Worm (Caenorhabditis elegans): ENCODE results near the gene F18E3.11.

F18E3.11 gene

DNA sequence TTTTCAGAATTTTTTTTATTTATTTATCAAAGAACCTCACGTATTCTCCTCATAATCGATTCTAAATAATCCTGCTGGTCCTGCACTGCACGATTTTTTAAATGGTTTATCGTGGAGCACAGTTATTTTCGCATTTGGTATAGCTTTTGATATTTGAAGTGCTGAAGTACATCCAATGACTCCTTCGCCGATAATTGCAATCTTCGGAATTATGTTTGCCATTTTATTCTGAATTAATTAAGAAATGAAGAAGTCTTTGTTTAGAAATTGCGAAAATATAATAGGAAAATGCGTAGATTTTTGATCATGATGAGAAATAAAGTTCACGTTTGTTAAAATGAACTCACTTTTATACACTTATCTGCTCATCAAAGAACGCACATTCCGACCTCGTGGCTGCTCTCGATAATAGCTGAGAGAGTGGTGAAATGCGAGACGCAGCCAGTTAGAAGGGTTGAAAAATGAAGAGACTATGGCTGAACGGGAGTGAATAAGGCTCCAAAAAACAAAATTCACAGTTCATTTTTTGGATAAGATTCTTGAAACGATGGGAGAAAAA lies 21.6 kb downstream of the F18E3.11 start:
- no peak for TF ChIP-seq pha-4 (GFP tag; IDR thresholded peaks at IDR 0.05)
- TF ChIP-seq pha-4 (tag; optimal IDR thresholded peaks at IDR 0.05): peak; percentile 2
- no peak for TF ChIP-seq mdt-29 (GFP tag; IDR thresholded peaks at IDR 0.05)
- TF ChIP-seq mxl-3 (GFP tag; optimal IDR thresholded peaks at IDR 0.05): peak; percentile 63
- TF ChIP-seq ctbp-1 (GFP tag; IDR thresholded peaks at IDR 0.05): no peak
- TF ChIP-seq nhr-6 (tag; optimal IDR thresholded peaks at IDR 0.05): peak; percentile 28
- 0 out of 2 replicates have a peak, but pooled peaks have one; percentile 28 for TF ChIP-seq zfp-3 (GFP tag; conservative IDR thresholded peaks at IDR 0.05)
- peak; percentile 78 for TF ChIP-seq ama-1 (optimal IDR thresholded peaks at IDR 0.05)
- no peak for TF ChIP-seq lin-15B (tag; optimal IDR thresholded peaks at IDR 0.05)
- TF ChIP-seq duxl-1 (tag; optimal IDR thresholded peaks at IDR 0.05; ENCODE audit: poor library complexity): peak; percentile 23
- peak; percentile 50; the same call in 1 of the 2 replicates for TF ChIP-seq ceh-20 (GFP tag; IDR thresholded peaks at IDR 0.05)
- TF ChIP-seq nhr-77 (tag; optimal IDR thresholded peaks at IDR 0.05): peak; percentile 52
- TF ChIP-seq mdl-1 (tag; optimal IDR thresholded peaks at IDR 0.05): peak in 1 of 2 experiments; percentile 89
- TF ChIP-seq dve-1 (tag; optimal IDR thresholded peaks at IDR 0.05; ENCODE audit: insufficient read depth): peak; percentile 64
- peak; percentile 38 for TF ChIP-seq mes-2 (tag; optimal IDR thresholded peaks at IDR 0.05; ENCODE audit: poor library complexity, severe bottlenecking)
- peak in 1 of 2 experiments; percentile 68 for TF ChIP-seq lsy-2 (tag; optimal IDR thresholded peaks at IDR 0.05)
- TF ChIP-seq unc-62 (GFP tag; optimal IDR thresholded peaks at IDR 0.05 in 1 of 2): peak in 1 of 2 experiments; percentile 78
- no peak for TF ChIP-seq unc-62 (tag; optimal IDR thresholded peaks at IDR 0.05)
- no peak for TF ChIP-seq aha-1 (tag)
- TF ChIP-seq T26A8.4 (GFP tag; IDR thresholded peaks at IDR 0.05): peak; percentile 11; the same call in 1 of the 2 replicates
- TF ChIP-seq ceh-28 (tag; optimal IDR thresholded peaks at IDR 0.05): no peak
- TF ChIP-seq hif-1 (tag; optimal IDR thresholded peaks at IDR 0.05): peak in 1 of 2 experiments; percentile 10
- no peak for TF ChIP-seq Y75B8A.6 (GFP tag; IDR thresholded peaks at IDR 0.05)
- TF ChIP-seq daf-16 (GFP tag; optimal IDR thresholded peaks at IDR 0.05): no peak
- peak; percentile 62 for TF ChIP-seq daf-16 (tag; optimal IDR thresholded peaks at IDR 0.05)
- TF ChIP-seq hlh-11 (tag; optimal IDR thresholded peaks at IDR 0.05): peak; percentile 79
- TF ChIP-seq mep-1 (tag; optimal IDR thresholded peaks at IDR 0.05): peak; percentile 35
- no peak for TF ChIP-seq ztf-11 (tag; optimal IDR thresholded peaks at IDR 0.05)
- peak; percentile 56 for TF ChIP-seq nhr-48 (tag; optimal IDR thresholded peaks at IDR 0.05)
- peak; percentile 24 for TF ChIP-seq dpl-1 (GFP tag; optimal IDR thresholded peaks at IDR 0.05)
- peak; percentile 39; the same call in 1 of the 2 replicates for TF ChIP-seq mxl-2 (GFP tag; conservative IDR thresholded peaks at IDR 0.05)
- no peak for TF ChIP-seq egl-43 (GFP tag; IDR thresholded peaks at IDR 0.05)
- TF ChIP-seq nhr-11 (tag; optimal IDR thresholded peaks at IDR 0.05): peak; percentile 32
- peak; percentile 44 for TF ChIP-seq nhr-28 (tag; optimal IDR thresholded peaks at IDR 0.05)
- peak; percentile 87 for TF ChIP-seq hlh-30 (tag; optimal IDR thresholded peaks at IDR 0.05; ENCODE audit: insufficient read depth)
- TF ChIP-seq dmd-6 (GFP tag; IDR thresholded peaks at IDR 0.05): peak; percentile 78

DNA sequence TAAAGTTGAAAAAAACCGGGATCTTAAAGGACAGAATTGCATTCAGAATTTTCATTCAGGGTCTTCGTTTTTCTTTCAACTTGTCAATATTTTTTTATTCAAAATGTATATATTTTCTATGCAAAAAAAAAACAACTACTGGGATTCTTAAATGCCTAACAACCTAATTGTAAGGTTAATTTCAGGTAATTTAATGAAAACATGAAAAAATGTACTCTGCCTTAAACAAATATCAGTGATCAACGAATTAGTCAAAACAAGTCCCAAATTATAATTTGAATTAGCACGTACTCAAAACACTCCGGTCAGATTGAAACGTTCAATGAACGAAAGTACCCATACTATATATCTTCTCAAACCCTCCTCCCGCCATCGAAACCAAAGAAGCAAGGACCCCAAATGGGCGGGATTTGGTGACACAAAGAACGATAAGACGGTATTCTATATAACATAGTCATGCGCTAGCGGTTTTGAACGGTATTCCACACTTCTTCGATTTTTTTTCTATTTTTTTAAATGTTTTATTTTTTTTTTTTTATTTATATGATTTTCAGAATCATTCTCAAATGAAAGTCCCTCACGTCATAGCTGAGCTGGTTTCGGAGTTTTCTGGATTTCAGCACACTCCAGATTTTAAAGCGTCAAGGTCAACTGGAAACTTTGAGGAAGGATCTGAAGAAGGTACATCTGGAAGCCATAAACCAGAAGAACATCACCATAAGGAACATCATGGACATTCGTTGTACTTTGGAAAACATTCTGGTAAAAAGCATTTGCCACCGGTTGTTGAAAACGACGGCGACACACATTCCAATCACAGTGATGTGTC lies 22.3 kb downstream of the F18E3.11 start, which contains the start of the genes ddo-2 and F25E5.8:
Gene ddo-2, minus strand, starts transcription at position 330 of the 829 bp plus-strand sequence.
Gene F25E5.8, plus strand, starts transcription at position 555 of the 829 bp plus-strand sequence.
- TF ChIP-seq lin-15B (tag; optimal IDR thresholded peaks at IDR 0.05): no peak
- TF ChIP-seq zag-1 (tag; optimal IDR thresholded peaks at IDR 0.05): no peak
- TF ChIP-seq hif-1 (tag; optimal IDR thresholded peaks at IDR 0.05): peak in 1 of 2 experiments; percentile 41
- TF ChIP-seq nhr-28 (tag; optimal IDR thresholded peaks at IDR 0.05): peak; percentile 55
- no peak for TF ChIP-seq lin-1 (GFP tag; IDR thresholded peaks at IDR 0.05)
- TF ChIP-seq hmg-1.1 (GFP tag; IDR thresholded peaks at IDR 0.05): 0 out of 2 replicates have a peak, but pooled peaks have one; percentile 28
- TF ChIP-seq mdl-1 (tag; optimal IDR thresholded peaks at IDR 0.05): peak in 1 of 2 experiments; percentile 3
- TF ChIP-seq nhr-25 (tag; optimal IDR thresholded peaks at IDR 0.05; ENCODE audit: borderline replicate concordance, insufficient read depth): no peak
- no peak for TF ChIP-seq Y105C5A.15 (GFP tag; IDR thresholded peaks at IDR 0.05)
- TF ChIP-seq dve-1 (tag; optimal IDR thresholded peaks at IDR 0.05; ENCODE audit: insufficient read depth): peak; percentile 15
- TF ChIP-seq hlh-30 (tag; optimal IDR thresholded peaks at IDR 0.05; ENCODE audit: insufficient read depth): peak; percentile 33
- TF ChIP-seq ama-1 (optimal IDR thresholded peaks at IDR 0.05): peak; percentile 74
- peak; percentile 97 for TF ChIP-seq aha-1 (tag)
- 0 out of 2 replicates have a peak, but pooled peaks have one; percentile 22 for TF ChIP-seq zfp-3 (GFP tag; conservative IDR thresholded peaks at IDR 0.05)
